Worm (Caenorhabditis elegans) whole organism, mixed stage, embryonic: ENCODE data around the gene Y57E12B.4.

Experiments
- M03D4.4 ChIP-seq: sonication (generic microtip); optimal IDR thresholded peaks from 2 replicates; lab custom pipeline; 2017; ENCODE audit warnings: mild to moderate bottlenecking, missing genetic modification characterization, missing compliant biosample characterization
- bed-3 ChIP-seq: fragments of 200-800 bp; sonication (Bioruptor generic); optimal IDR thresholded peaks from 3 replicates; lab custom pipeline; 2018; ENCODE audit warnings: mild to moderate bottlenecking, missing genetic modification characterization, moderate library complexity, missing compliant biosample characterization
- ceh-39 ChIP-seq: fragments of 150-350 bp; optimal IDR thresholded peaks from 2 replicates; lab custom pipeline; 2014; ENCODE audit warnings: missing biosample characterization, missing genetic modification characterization
- ceh-43 ChIP-seq: fragments of 200-800 bp; sonication (Bioruptor generic); optimal IDR thresholded peaks from 2 replicates; lab custom pipeline; 2018; ENCODE audit warnings: mild to moderate bottlenecking, missing genetic modification characterization, moderate library complexity, missing compliant biosample characterization
- ceh-83 ChIP-seq: fragments of 200-800 bp; sonication (Bioruptor generic); optimal IDR thresholded peaks from 2 replicates; lab custom pipeline; 2018; ENCODE audit warnings: mild to moderate bottlenecking, missing genetic modification characterization, missing compliant biosample characterization
- elt-1 ChIP-seq: sonication (generic microtip); optimal IDR thresholded peaks from 2 replicates; lab custom pipeline; 2017; ENCODE audit warnings: missing genetic modification characterization, mild to moderate bottlenecking, missing compliant biosample characterization, antibody characterized with exemption, moderate library complexity, borderline replicate concordance; ENCODE audit not compliant: insufficient read depth
- elt-3 ChIP-seq: fragments of 150-350 bp; optimal IDR thresholded peaks from 2 replicates; lab custom pipeline; 2014; ENCODE audit warnings: missing biosample characterization, missing genetic modification characterization
- flh-1 ChIP-seq: fragments of 200-800 bp; sonication (Bioruptor generic); optimal IDR thresholded peaks from 2 replicates; lab custom pipeline; 2018; ENCODE audit warnings: mild to moderate bottlenecking, missing genetic modification characterization, moderate library complexity, missing compliant biosample characterization
- hlh-1 ChIP-seq: fragments of 150-350 bp; optimal IDR thresholded peaks from 2 replicates; lab custom pipeline; 2014; ENCODE audit warnings: missing biosample characterization, missing genetic modification reagents, missing genetic modification characterization
- lin-13 ChIP-seq: fragments of 150-350 bp; optimal IDR thresholded peaks from 2 replicates; lab custom pipeline; 2014; ENCODE audit warnings: missing biosample characterization, missing genetic modification characterization
- lin-32 ChIP-seq: fragments of 200-800 bp; sonication (Bioruptor generic); optimal IDR thresholded peaks from 2 replicates; lab custom pipeline; 2018; ENCODE audit warnings: mild to moderate bottlenecking, missing genetic modification characterization, missing compliant biosample characterization
- lsy-2 ChIP-seq: fragments of 150-350 bp; optimal IDR thresholded peaks from 2 replicates; lab custom pipeline; 2014; ENCODE audit warnings: missing biosample characterization, missing genetic modification characterization
- mep-1 ChIP-seq: fragments of 150-350 bp; optimal IDR thresholded peaks from 2 replicates; lab custom pipeline; 2017; ENCODE audit warnings: missing biosample characterization, missing genetic modification reagents, missing genetic modification characterization, inconsistent platforms
- mls-2 ChIP-seq: sonication (generic microtip); optimal IDR thresholded peaks from 2 replicates; lab custom pipeline; 2016; ENCODE audit warnings: mild to moderate bottlenecking, missing genetic modification characterization, moderate library complexity, missing compliant biosample characterization
- nhr-12 ChIP-seq: fragments of 150-350 bp; optimal IDR thresholded peaks from 2 replicates; lab custom pipeline; 2014; ENCODE audit warnings: missing biosample characterization, missing genetic modification characterization
- nhr-28 ChIP-seq: fragments of 150-350 bp; optimal IDR thresholded peaks from 2 replicates; lab custom pipeline; 2014; ENCODE audit warnings: missing biosample characterization, missing genetic modification characterization
- nhr-76 ChIP-seq: sonication (generic microtip); optimal IDR thresholded peaks from 2 replicates; lab custom pipeline; 2017; ENCODE audit warnings: missing biosample characterization, missing genetic modification characterization
- pha-4 ChIP-seq: fragments of 150-350 bp; optimal IDR thresholded peaks from 2 replicates; lab custom pipeline; 2018; ENCODE audit warnings: missing biosample characterization, missing genetic modification reagents, missing genetic modification characterization
- sptf-1 ChIP-seq: sonication (generic microtip); optimal IDR thresholded peaks from 2 replicates; lab custom pipeline; 2017; ENCODE audit warnings: mild to moderate bottlenecking, missing genetic modification characterization, moderate library complexity, missing compliant biosample characterization
- tbx-8 ChIP-seq: fragments of 200-800 bp; sonication (Bioruptor generic); optimal IDR thresholded peaks from 2 replicates; lab custom pipeline; 2018; ENCODE audit warnings: mild to moderate bottlenecking, missing genetic modification characterization, moderate library complexity, missing compliant biosample characterization
- unc-120 ChIP-seq: sonication (generic microtip); optimal IDR thresholded peaks from 2 replicates; lab custom pipeline; 2017; ENCODE audit warnings: missing genetic modification characterization, missing compliant biosample characterization; ENCODE audit not compliant: poor library complexity, severe bottlenecking
- unc-39 ChIP-seq: fragments of 150-350 bp; optimal IDR thresholded peaks from 2 replicates; lab custom pipeline; 2014; ENCODE audit warnings: missing biosample characterization, missing genetic modification characterization
- unc-62 ChIP-seq: fragments of 150-350 bp; optimal IDR thresholded peaks from 2 replicates; lab custom pipeline; 2014; ENCODE audit warnings: missing biosample characterization, missing genetic modification reagents, missing genetic modification characterization
- zip-8 ChIP-seq: fragments of 150-350 bp; optimal IDR thresholded peaks from 2 replicates; lab custom pipeline; 2014; ENCODE audit warnings: missing biosample characterization, missing genetic modification characterization
- ztf-11 ChIP-seq: fragments of 150-350 bp; optimal IDR thresholded peaks from 2 replicates; lab custom pipeline; 2014; ENCODE audit warnings: missing biosample characterization, missing genetic modification characterization

Y57E12B.4 gene

ce11 chrV:6948225-6948624 lies 883 bp upstream of the Y57E12B.4 start, which contains the start of gene Y57E12B.1:
Gene Y57E12B.1, plus strand, starts transcription at chrV:6948525.
- no peak for TF ChIP-seq ceh-39 (tag; lab: Kevin White, UChicago)
- no peak for TF ChIP-seq ztf-11
- no peak for TF ChIP-seq nhr-12
- TF ChIP-seq sptf-1 (tag; lab: Kevin White, UChicago): no peak
- TF ChIP-seq M03D4.4 (tag; lab: Kevin White, UChicago): no peak
- TF ChIP-seq mls-2 (tag; lab: Kevin White, UChicago): no peak
- no peak for TF ChIP-seq lin-32 (GFP tag; lab: Kevin White, UChicago)
- no peak for TF ChIP-seq elt-3 (tag; lab: Kevin White, UChicago)
- TF ChIP-seq lsy-2 (tag; lab: Kevin White, UChicago): no peak
- TF ChIP-seq bed-3 (GFP tag; lab: Kevin White, UChicago): no peak
- no peak for TF ChIP-seq ceh-43 (GFP tag; lab: Kevin White, UChicago)
- no peak for TF ChIP-seq nhr-28 (tag; lab: Kevin White, UChicago)
- TF ChIP-seq mep-1 (tag; lab: Kevin White, UChicago): no peak
- no peak for TF ChIP-seq flh-1
- no peak for TF ChIP-seq unc-62
- no peak for TF ChIP-seq pha-4 (tag; lab: Kevin White, UChicago)
- no peak for TF ChIP-seq nhr-76 (tag; lab: Kevin White, UChicago)
- no peak for TF ChIP-seq tbx-8 (GFP tag; lab: Kevin White, UChicago)
- TF ChIP-seq ceh-83 (GFP tag; lab: Kevin White, UChicago): no peak
- TF ChIP-seq, all 35 proteins: peak for 0

ce11 chrV:6935878-6936277 lies 11.5 kb downstream of the Y57E12B.4 start, which contains the start of gene Y57E12B.10:
Gene Y57E12B.10, minus strand, starts transcription at chrV:6935978.
- TF ChIP-seq nhr-28 (tag; lab: Kevin White, UChicago) (no peak), M03D4.4 (tag; lab: Kevin White, UChicago) (no peak), mls-2 (tag; lab: Kevin White, UChicago) (no peak), ceh-39 (tag; lab: Kevin White, UChicago) (no peak), hlh-1 (tag; lab: Kevin White, UChicago) (no peak), nhr-76 (tag; lab: Kevin White, UChicago) (no peak), ceh-83 (GFP tag; lab: Kevin White, UChicago) (no peak), lin-13 (no peak), elt-3 (tag; lab: Kevin White, UChicago) (no peak), mep-1 (tag; lab: Kevin White, UChicago) (no peak), nhr-12 (no peak), pha-4 (tag; lab: Kevin White, UChicago) (no peak), ceh-43 (GFP tag; lab: Kevin White, UChicago) (no peak), sptf-1 (tag; lab: Kevin White, UChicago) (no peak), tbx-8 (GFP tag; lab: Kevin White, UChicago) (no peak)

- TF ChIP-seq zip-8 (tag; lab: Kevin White, UChicago) (peak; percentile 87), M03D4.4 (tag; lab: Kevin White, UChicago) (no peak)
Observed at ce11 chrV:6934212-6934611, 13.1 kb downstream of the Y57E12B.4 start, which contains the start of gene lipl-6. Gene lipl-6, minus strand, starts transcription at chrV:6934312.

ce11 chrV:6930284-6930683 lies 17.1 kb downstream of the Y57E12B.4 start:
- TF ChIP-seq unc-120 (tag; lab: Kevin White, UChicago): peak; percentile 81
- TF ChIP-seq ztf-11: no peak
- TF ChIP-seq nhr-28 (tag; lab: Kevin White, UChicago): no peak
- TF ChIP-seq pha-4 (tag; lab: Kevin White, UChicago): no peak
- peak; percentile 8 for TF ChIP-seq M03D4.4 (tag; lab: Kevin White, UChicago)
- peak; percentile 59 for TF ChIP-seq unc-62
- no peak for TF ChIP-seq sptf-1 (tag; lab: Kevin White, UChicago)
- no peak for TF ChIP-seq lin-13
- TF ChIP-seq hlh-1 (tag; lab: Kevin White, UChicago): peak; percentile 85
- TF ChIP-seq ceh-39 (tag; lab: Kevin White, UChicago): no peak
- no peak for TF ChIP-seq zip-8 (tag; lab: Kevin White, UChicago)

- no peak for TF ChIP-seq nhr-28 (tag; lab: Kevin White, UChicago)
- TF ChIP-seq elt-1: no peak
- TF ChIP-seq lsy-2 (tag; lab: Kevin White, UChicago): no peak
Observed at ce11 chrV:6928938-6929337, 18.4 kb downstream of the Y57E12B.4 start, which contains the start of gene unc-68. Gene unc-68, minus strand, starts transcription at chrV:6929038.

ce11 chrV:6926633-6927032 lies 20.7 kb downstream of the Y57E12B.4 start:
- TF ChIP-seq unc-39 (tag; lab: Kevin White, UChicago) (no peak), elt-3 (tag; lab: Kevin White, UChicago) (no peak), mep-1 (tag; lab: Kevin White, UChicago) (no peak), nhr-28 (tag; lab: Kevin White, UChicago) (no peak), unc-120 (tag; lab: Kevin White, UChicago) (no peak), tbx-8 (GFP tag; lab: Kevin White, UChicago) (no peak)
